Worm (Caenorhabditis elegans) whole organism, midembryonic: ENCODE measurements around the gene Y6E2A.5.

ENCODE experiments used
- T22C8.4 ChIP-seq: fragments of 200-800 bp; sonication (Bioruptor generic); IDR thresholded peaks from 2 replicates; pipeline ENCODE4 v1.3.6; 2022; ENCODE audit warnings: missing genetic modification characterization, missing compliant biosample characterization
- cog-1 ChIP-seq: sonication (generic microtip); optimal IDR thresholded peaks from 2 replicates; lab custom pipeline; 2016; ENCODE audit warnings: missing genetic modification characterization, missing compliant biosample characterization
- flt-1 ChIP-seq: fragments of 200-800 bp; sonication (Bioruptor generic); IDR thresholded peaks from 2 replicates; pipeline ENCODE4 v1.3.6; 2022; ENCODE audit warnings: missing genetic modification characterization, missing compliant biosample characterization
- klf-2 ChIP-seq: fragments of 200-800 bp; sonication (Bioruptor generic); conservative IDR thresholded peaks from 2 replicates; pipeline ENCODE4 v1.3.6; 2022; ENCODE audit warnings: missing genetic modification reagents, missing genetic modification characterization, missing compliant biosample characterization
- med-1 ChIP-seq: sonication (generic microtip); optimal IDR thresholded peaks from 2 replicates; lab custom pipeline; 2017; ENCODE audit warnings: missing genetic modification characterization, mild to moderate bottlenecking, missing compliant biosample characterization, antibody characterized with exemption, missing genetic modification reagents; ENCODE audit not compliant: insufficient read depth
- ref-1 ChIP-seq: fragments of 200-800 bp; sonication (Bioruptor generic); conservative IDR thresholded peaks from 2 replicates; pipeline ENCODE4 v1.3.6; 2022; ENCODE audit warnings: missing genetic modification reagents, missing genetic modification characterization, missing compliant biosample characterization
- tab-1 ChIP-seq: fragments of 200-800 bp; sonication (Bioruptor generic); IDR thresholded peaks from 2 replicates; pipeline ENCODE4 v1.3.6; 2022; ENCODE audit warnings: missing genetic modification characterization, missing compliant biosample characterization
- ztf-23 ChIP-seq: fragments of 200-800 bp; sonication (Bioruptor generic); IDR thresholded peaks from 2 replicates; pipeline ENCODE4 v1.3.6; 2022; ENCODE audit warnings: missing genetic modification reagents, missing genetic modification characterization, missing compliant biosample characterization
- ztf-29 ChIP-seq: fragments of 200-800 bp; sonication (Bioruptor generic); IDR thresholded peaks from 2 replicates; pipeline ENCODE4 v1.3.6; 2022; ENCODE audit warnings: missing genetic modification reagents, missing genetic modification characterization, missing compliant biosample characterization

Gene Y6E2A.5

DNA sequence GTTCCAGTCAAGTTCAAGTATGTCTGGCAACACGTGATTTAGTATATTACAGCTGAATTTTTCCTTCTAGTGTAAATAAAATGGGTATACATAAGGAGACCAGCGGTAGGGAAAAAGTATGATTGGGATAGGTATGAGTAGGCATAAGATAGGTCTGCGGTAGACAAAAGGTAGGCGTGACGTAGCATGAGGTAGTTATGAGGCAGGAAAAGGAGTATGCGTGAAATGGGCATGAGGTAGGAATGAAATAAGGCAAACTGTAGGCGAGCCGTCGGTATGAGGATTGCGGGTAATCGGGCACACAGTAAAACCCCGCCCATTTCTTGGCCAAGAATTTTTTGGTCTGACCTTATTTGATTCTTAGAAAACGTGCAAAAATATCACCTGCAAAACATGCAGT lies 3.0 kb upstream of the Y6E2A.5 start:
- TF ChIP-seq T22C8.4 (GFP tag; lab: Robert Waterston, UW) (no peak), ztf-23 (no peak), med-1 (GFP tag; lab: Kevin White, UChicago) (no peak), tab-1 (no peak), ref-1 (GFP tag; lab: Robert Waterston, UW) (no peak), klf-2 (GFP tag; lab: Robert Waterston, UW) (no peak), ztf-29 (no peak), flt-1 (GFP tag; lab: Robert Waterston, UW) (no peak), cog-1 (no peak)

ce11 chrV:15719570-15719969 lies 1.1 kb upstream of the Y6E2A.5 start, which contains the start of gene Y6E2A.7:
Gene Y6E2A.7 (plus strand): TSS chrV:15719870.
- TF ChIP-seq cog-1: no peak
- TF ChIP-seq ref-1 (GFP tag; lab: Robert Waterston, UW): no peak
- no peak for TF ChIP-seq flt-1 (GFP tag; lab: Robert Waterston, UW)
- TF ChIP-seq klf-2 (GFP tag; lab: Robert Waterston, UW): no peak
- TF ChIP-seq tab-1: no peak
- no peak for TF ChIP-seq med-1 (GFP tag; lab: Kevin White, UChicago)
- no peak for TF ChIP-seq ztf-23
- TF ChIP-seq T22C8.4 (GFP tag; lab: Robert Waterston, UW): no peak
- no peak for TF ChIP-seq ztf-29

DNA sequence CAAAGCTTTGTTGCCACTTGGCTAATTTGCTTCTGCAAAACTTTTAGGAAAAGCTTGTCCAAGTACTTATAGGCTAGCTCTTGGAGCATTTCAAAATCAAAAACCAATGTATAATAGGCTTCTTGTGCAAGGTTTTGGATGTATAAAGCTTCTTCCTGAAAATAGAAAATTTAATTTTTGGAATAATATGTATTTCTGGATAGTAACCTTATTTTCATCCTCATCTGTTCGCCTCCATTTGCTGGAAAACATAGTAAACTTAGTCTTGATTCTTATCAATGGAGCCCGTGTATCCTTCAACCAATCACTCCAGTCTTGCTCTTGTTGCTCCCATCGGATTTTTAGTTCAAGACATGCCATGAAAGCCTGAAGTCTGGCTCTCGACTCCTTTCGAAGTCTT lies 1.8 kb downstream of the Y6E2A.5 start, which contains the start of gene Y6E2A.4:
Gene Y6E2A.4 (minus strand): TSS at position 101 of the 400 bp plus-strand sequence.
- TF ChIP-seq cog-1 (no peak), tab-1 (no peak), flt-1 (GFP tag; lab: Robert Waterston, UW) (no peak), T22C8.4 (GFP tag; lab: Robert Waterston, UW) (no peak), med-1 (GFP tag; lab: Kevin White, UChicago) (no peak)

- TF ChIP-seq T22C8.4 (GFP tag; lab: Robert Waterston, UW) (no peak), med-1 (GFP tag; lab: Kevin White, UChicago) (no peak), klf-2 (GFP tag; lab: Robert Waterston, UW) (no peak), cog-1 (no peak), flt-1 (GFP tag; lab: Robert Waterston, UW) (no peak), ztf-23 (no peak)
These were observed 2.8 kb downstream of the Y6E2A.5 start for ce11 chrV:15715636-15716035.

DNA sequence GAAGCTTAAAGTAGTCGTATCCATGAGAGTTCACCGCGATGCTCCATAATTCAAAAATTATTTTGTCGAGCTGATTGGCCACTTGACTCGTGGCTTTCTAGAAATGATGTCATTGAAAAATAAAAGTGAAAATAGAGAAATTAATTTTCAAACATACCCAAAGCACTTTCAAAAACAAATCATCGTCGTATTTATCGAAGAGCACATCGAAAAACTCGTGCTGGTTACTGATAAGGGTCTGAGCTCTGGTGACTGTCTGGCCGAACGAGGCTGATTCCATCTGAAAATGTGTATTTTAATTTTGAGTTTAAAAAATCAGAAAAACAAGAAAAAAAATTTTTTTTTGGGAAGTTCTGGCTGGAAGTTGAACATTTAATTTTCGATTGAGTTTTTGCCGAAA lies 6.1 kb downstream of the Y6E2A.5 start:
- no peak for TF ChIP-seq ztf-23
- no peak for TF ChIP-seq T22C8.4 (GFP tag; lab: Robert Waterston, UW)
- no peak for TF ChIP-seq ref-1 (GFP tag; lab: Robert Waterston, UW)
- TF ChIP-seq klf-2 (GFP tag; lab: Robert Waterston, UW): no peak
- no peak for TF ChIP-seq flt-1 (GFP tag; lab: Robert Waterston, UW)
- TF ChIP-seq med-1 (GFP tag; lab: Kevin White, UChicago): no peak
- TF ChIP-seq ztf-29: no peak
- TF ChIP-seq cog-1: no peak
- TF ChIP-seq tab-1: no peak

DNA sequence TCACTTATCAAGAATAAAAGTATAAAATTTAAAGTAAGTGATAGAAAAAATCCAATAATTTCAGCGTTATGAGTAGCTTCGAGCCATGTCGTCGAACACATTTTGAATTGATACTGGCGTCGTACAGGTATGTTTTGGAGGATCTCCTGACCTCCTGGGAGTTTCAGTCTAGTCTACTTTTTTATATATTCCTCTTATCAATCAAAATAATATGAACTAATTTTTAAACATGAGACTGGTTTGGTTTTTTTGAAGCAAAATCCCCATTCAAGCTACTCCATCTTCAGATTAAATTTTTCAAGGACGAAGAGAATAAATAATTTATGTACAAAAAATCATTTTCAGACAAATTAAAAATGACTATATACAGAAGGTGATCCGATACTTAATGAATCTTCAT lies 6.6 kb downstream of the Y6E2A.5 start, which contains the start of gene str-101:
Gene str-101 (minus strand): TSS at position 101 of the 400 bp plus-strand sequence.
- TF ChIP-seq klf-2 (GFP tag; lab: Robert Waterston, UW) (no peak), T22C8.4 (GFP tag; lab: Robert Waterston, UW) (no peak), tab-1 (no peak)

DNA sequence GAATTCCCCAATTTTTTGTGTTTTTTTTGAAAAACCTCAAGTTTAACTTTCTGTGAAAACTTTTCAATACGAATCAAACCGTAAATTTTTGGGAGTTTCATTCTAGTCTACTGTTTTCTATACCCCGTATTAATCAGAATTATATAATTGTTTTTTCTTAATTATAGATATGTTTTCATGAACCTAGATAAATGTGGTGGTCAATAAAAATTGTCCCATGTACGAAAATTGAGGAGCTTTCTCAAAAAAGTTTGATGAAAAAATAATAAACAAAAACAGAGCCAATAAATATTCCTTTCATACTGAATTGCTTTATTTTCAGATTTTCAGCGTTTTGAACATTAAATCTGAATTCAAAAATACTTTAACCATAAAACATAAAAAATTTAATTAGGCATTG lies 8.1 kb downstream of the Y6E2A.5 start, which contains the start of gene Y6E2A.1:
Gene Y6E2A.1 (minus strand): TSS at position 101 of the 400 bp plus-strand sequence.
- TF ChIP-seq flt-1 (GFP tag; lab: Robert Waterston, UW): no peak
- TF ChIP-seq ref-1 (GFP tag; lab: Robert Waterston, UW): no peak
- TF ChIP-seq med-1 (GFP tag; lab: Kevin White, UChicago): no peak
- TF ChIP-seq T22C8.4 (GFP tag; lab: Robert Waterston, UW): no peak
- no peak for TF ChIP-seq klf-2 (GFP tag; lab: Robert Waterston, UW)
- TF ChIP-seq cog-1: no peak
- TF ChIP-seq tab-1: no peak
- TF ChIP-seq ztf-29: no peak
- no peak for TF ChIP-seq ztf-23

- no peak for TF ChIP-seq flt-1 (GFP tag; lab: Robert Waterston, UW)
- TF ChIP-seq cog-1: no peak
- no peak for TF ChIP-seq ref-1 (GFP tag; lab: Robert Waterston, UW)
- no peak for TF ChIP-seq ztf-23
- no peak for TF ChIP-seq tab-1
- TF ChIP-seq klf-2 (GFP tag; lab: Robert Waterston, UW): no peak
- no peak for TF ChIP-seq med-1 (GFP tag; lab: Kevin White, UChicago)
- no peak for TF ChIP-seq ztf-29
- no peak for TF ChIP-seq T22C8.4 (GFP tag; lab: Robert Waterston, UW)
These were observed 10.5 kb downstream of the Y6E2A.5 start for ce11 chrV:15707982-15708381.

- TF ChIP-seq klf-2 (GFP tag; lab: Robert Waterston, UW) (no peak), ztf-23 (no peak), T22C8.4 (GFP tag; lab: Robert Waterston, UW) (no peak), flt-1 (GFP tag; lab: Robert Waterston, UW) (no peak), ztf-29 (no peak), cog-1 (no peak)
These were observed 13.7 kb downstream of the Y6E2A.5 start, which contains the start of gene twk-34 for ce11 chrV:15704745-15705144. Gene twk-34 (plus strand): TSS chrV:15704960.

DNA sequence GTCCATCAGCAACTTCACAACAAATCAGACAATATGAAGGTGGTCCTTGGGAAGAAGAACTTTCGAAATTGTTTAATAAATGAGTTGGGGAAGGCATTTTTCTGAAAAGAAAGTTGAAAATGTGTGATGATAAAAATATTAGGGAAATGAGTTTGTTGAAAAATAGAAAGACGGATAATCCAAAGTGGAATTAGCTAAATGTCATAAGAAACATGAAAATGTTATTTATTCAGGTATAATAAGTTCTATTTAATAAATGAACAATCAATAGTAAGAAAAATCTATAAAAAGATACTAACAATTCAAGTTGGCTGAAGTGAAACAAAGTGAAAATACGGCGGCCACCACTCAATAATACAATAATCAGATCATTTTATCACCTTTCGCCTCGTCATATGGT lies 16.2 kb downstream of the Y6E2A.5 start, which contains the start of gene nhr-53:
Gene nhr-53 (minus strand): TSS at position 101 of the 400 bp plus-strand sequence.
- TF ChIP-seq flt-1 (GFP tag; lab: Robert Waterston, UW) (no peak), ztf-23 (no peak), tab-1 (no peak), klf-2 (GFP tag; lab: Robert Waterston, UW) (no peak), T22C8.4 (GFP tag; lab: Robert Waterston, UW) (no peak)
